Worm (Caenorhabditis elegans): Measurements from ENCODE around the gene fbxl-3.
"Not testable (repeated sequence)": the region's sequence is repeated elsewhere in the genome, so short reads cannot be mapped to it uniquely, and the experiment has no call there.

Gene fbxl-3

DNA sequence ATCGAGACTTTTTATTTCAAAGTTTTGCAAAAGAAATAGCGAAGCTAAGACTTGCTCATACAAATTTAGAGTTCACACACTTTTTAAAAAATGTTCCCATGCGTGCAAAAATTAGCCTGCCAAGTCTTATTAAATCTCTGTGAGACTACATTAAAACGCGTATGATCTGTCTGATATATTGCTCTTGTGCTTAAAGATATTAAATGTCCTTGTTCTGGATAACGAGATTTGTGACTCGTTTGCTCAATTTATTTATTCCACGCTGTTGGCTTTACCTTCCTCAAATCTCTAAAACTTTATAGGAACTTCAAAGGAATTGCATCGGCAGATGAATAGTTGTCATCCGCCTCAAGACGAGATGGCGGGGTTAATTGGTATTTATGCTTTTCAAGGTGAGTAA is 43.3 kb downstream of the fbxl-3 start, which contains the start of gene srg-69:
Gene srg-69, plus strand, starts transcription at position 301 of the 400 bp plus-strand sequence.
- TF ChIP-seq tbx-2 (tag; optimal IDR thresholded peaks at IDR 0.05) (no peak), nhr-28 (tag; optimal IDR thresholded peaks at IDR 0.05) (no peak), ceh-16 (tag; optimal IDR thresholded peaks at IDR 0.05) (no peak), nhr-11 (tag; optimal IDR thresholded peaks at IDR 0.05) (no peak), jun-1 (tag; optimal IDR thresholded peaks at IDR 0.05) (no peak), unc-39 (tag; optimal IDR thresholded peaks at IDR 0.05) (no peak), fkh-2 (tag; optimal IDR thresholded peaks at IDR 0.05) (no peak), nhr-237 (tag; optimal IDR thresholded peaks at IDR 0.05) (no peak), R02D3.7 (tag; optimal IDR thresholded peaks at IDR 0.05) (no peak), ceh-82 (tag; optimal IDR thresholded peaks at IDR 0.05) (no peak), nhr-43 (tag; optimal IDR thresholded peaks at IDR 0.05; ENCODE audit: poor library complexity, severe bottlenecking) (no peak)

DNA sequence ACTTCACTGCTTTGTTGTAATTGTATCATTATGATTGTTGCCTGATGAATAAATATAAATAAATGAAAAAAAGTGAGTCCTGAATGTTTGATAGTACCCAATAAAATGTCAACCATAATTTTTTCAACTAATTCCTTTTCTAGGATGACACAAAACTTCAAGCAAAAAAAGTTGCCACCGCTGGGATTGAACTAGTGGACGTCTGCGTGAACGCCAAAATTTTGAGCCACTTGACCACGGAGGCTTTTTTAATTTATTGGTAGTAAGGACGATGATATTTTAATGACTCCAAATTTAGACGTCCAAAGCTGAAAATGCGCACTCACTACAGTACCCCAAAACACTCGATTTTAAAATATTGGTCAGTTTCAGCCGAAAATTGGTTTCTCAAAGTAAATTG is 45.1 kb downstream of the fbxl-3 start:
- TF ChIP-seq lsy-12 (tag; optimal IDR thresholded peaks at IDR 0.05) (peak; percentile 70), nhr-43 (tag; optimal IDR thresholded peaks at IDR 0.05; ENCODE audit: poor library complexity, severe bottlenecking) (peak; percentile 70), elt-2 (tag; optimal IDR thresholded peaks at IDR 0.05) (peak; percentile 37), ztf-4 (tag; optimal IDR thresholded peaks at IDR 0.05) (no peak)

DNA sequence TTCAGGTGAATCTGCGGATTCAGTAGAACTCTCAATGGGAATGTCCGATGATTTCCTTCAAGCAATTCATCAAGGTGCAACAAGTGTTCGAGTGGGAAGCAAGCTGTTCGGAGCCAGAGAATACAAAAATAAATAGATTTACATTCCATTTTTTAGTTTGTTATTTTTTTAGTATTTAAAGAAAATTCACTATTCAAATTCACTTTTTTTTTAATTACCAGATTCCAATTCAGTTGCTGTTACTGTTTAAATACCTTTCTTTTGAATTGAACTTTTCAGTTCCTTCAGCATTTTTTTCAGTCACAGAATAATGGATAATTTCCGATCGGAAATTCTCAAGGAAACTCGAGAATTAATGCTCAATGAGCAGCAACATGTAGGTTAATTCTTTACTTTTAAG is 46.9 kb downstream of the fbxl-3 start, which contains the start of gene F09E5.7:
Gene F09E5.7, plus strand, starts transcription at position 301 of the 400 bp plus-strand sequence.
- TF ChIP-seq nhr-28 (tag; optimal IDR thresholded peaks at IDR 0.05): no peak
- TF ChIP-seq nhr-23 (tag; optimal IDR thresholded peaks at IDR 0.05): no peak
- TF ChIP-seq unc-39 (tag; optimal IDR thresholded peaks at IDR 0.05): no peak
- no peak for TF ChIP-seq aly-2 (tag; optimal IDR thresholded peaks at IDR 0.05)

DNA sequence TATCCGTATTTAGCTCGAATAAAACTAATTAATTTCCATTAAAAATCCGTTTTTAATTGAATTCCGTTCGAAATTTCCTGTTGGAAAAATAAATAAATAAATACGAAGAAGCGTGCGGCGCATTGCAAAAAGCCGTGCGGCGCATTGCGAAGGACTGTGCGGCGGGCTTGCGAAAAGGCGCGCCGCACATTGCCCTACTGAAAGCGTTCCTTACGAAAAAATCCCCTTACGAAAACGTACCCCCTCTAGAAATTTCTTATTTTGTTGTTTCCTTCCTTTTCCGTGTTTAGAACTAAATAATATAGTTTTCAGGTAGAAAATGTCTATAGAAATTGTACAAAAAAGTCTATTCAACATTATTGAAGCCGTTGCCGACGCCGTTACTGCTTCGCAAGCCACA is 48.3 kb downstream of the fbxl-3 start, which contains the start of gene F09E5.8:
Gene F09E5.8, plus strand, starts transcription at position 313 of the 400 bp plus-strand sequence.
- TF ChIP-seq ceh-28 (tag; optimal IDR thresholded peaks at IDR 0.05); ceh-9 (tag; optimal IDR thresholded peaks at IDR 0.05); nhr-43 (tag; optimal IDR thresholded peaks at IDR 0.05; ENCODE audit: poor library complexity, severe bottlenecking): not testable (repeated sequence)

DNA sequence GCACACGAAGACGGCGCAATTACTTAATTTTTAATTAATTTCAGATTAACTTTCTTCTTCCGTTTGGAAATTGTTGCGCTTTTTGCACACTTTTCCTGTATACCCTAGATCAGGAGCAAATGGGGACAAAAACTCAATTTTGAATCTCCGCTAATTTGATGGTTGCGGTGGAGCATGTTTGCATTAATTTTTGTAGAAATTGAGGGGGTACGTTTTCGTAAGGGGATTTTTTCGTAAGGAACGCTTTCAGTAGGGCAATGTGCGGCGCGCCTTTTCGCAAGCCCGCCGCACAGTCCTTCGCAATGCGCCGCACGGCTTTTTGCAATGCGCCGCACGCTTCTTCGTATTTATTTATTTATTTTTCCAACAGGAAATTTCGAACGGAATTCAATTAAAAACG is 52.4 kb downstream of the fbxl-3 start:
- TF ChIP-seq elt-2 (tag; optimal IDR thresholded peaks at IDR 0.05): peak; percentile 62
- TF ChIP-seq nfya-1 (tag; optimal IDR thresholded peaks at IDR 0.05; ENCODE audit: insufficient read depth): peak; percentile 74
- peak; percentile 43 for TF ChIP-seq nhr-43 (tag; optimal IDR thresholded peaks at IDR 0.05; ENCODE audit: poor library complexity, severe bottlenecking)
- peak; percentile 47 for TF ChIP-seq lin-15B (tag; optimal IDR thresholded peaks at IDR 0.05)
- TF ChIP-seq jun-1 (tag; optimal IDR thresholded peaks at IDR 0.05): peak; percentile 31
- TF ChIP-seq ceh-28 (tag; optimal IDR thresholded peaks at IDR 0.05): peak; percentile 42
- peak; percentile 11 for TF ChIP-seq egl-5 (tag; optimal IDR thresholded peaks at IDR 0.05)
- peak; percentile 52 for TF ChIP-seq lin-39 (tag; optimal IDR thresholded peaks at IDR 0.05)
- peak; percentile 57 for TF ChIP-seq nhr-25 (tag; optimal IDR thresholded peaks at IDR 0.05)
- TF ChIP-seq nhr-23 (tag; optimal IDR thresholded peaks at IDR 0.05): peak; percentile 74
- TF ChIP-seq ceh-82 (tag; optimal IDR thresholded peaks at IDR 0.05): peak; percentile 19
- TF ChIP-seq pha-4 (tag; optimal IDR thresholded peaks at IDR 0.05): peak; percentile 72
- peak; percentile 61 for TF ChIP-seq R02D3.7 (tag; optimal IDR thresholded peaks at IDR 0.05)
